Fruit fly (Drosophila melanogaster): ENCODE data around the gene CG12729.

CG12729 gene

DNA sequence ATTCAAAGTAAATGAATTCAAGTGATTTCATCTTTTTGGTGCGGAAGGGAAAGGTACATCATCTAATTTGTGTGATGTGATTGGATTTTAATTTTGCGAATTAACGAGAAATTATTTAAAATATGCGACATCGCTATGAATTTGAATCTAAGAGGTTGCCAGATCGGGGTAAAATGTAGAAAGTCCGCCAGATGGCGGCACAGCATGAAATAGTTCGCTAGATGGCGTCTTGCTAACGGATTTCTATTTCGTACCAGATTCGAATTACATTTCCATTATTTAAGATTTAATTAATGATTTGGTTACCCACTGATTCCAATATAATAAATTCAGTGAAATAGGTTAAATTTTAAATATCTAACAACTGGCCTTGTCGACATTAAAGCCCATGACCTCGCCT lies 38.3 kb downstream of the CG12729 start (continued):
- TF ChIP-seq CG11504 (tag; optimal IDR thresholded peaks at IDR 0.05) (peak; percentile 47), fru (optimal IDR thresholded peaks at IDR 0.05) (no peak), Lim3 (GFP tag; IDR thresholded peaks at IDR 0.05) (no peak), ranshi (GFP tag; IDR thresholded peaks at IDR 0.05) (peak; percentile 13; the same call in 1 of the 2 replicates), maf-S (GFP tag; optimal IDR thresholded peaks at IDR 0.05) (peak; percentile 16), CG1024 (GFP tag; IDR thresholded peaks at IDR 0.05) (no peak), CG30020 (tag; optimal IDR thresholded peaks at IDR 0.05) (no peak), sob (GFP tag; IDR thresholded peaks at IDR 0.05) (peak; percentile 57), CG10979 (tag; optimal IDR thresholded peaks at IDR 0.05) (no peak), dpn (GFP tag; optimal IDR thresholded peaks at IDR 0.05) (peak; percentile 37 to 59), btn (GFP tag; optimal IDR thresholded peaks at IDR 0.05) (no peak), CG15514 (GFP tag; optimal IDR thresholded peaks at IDR 0.05) (peak; percentile 64), CG4617 (GFP tag; optimal IDR thresholded peaks at IDR 0.05; ENCODE audit: borderline replicate concordance) (peak; percentile 23), Blimp-1 (GFP tag; optimal IDR thresholded peaks at IDR 0.05) (no peak), hth (optimal IDR thresholded peaks at IDR 0.05) (no peak), sim (GFP tag; IDR thresholded peaks at IDR 0.05) (no peak), CG4360 (GFP tag; IDR thresholded peaks at IDR 0.05) (no peak), insv (GFP tag; optimal IDR thresholded peaks at IDR 0.05) (peak in 1 of 2 experiments; percentile 59), Atf3 (GFP tag; optimal IDR thresholded peaks at IDR 0.05) (no peak), CoRest (tag; optimal IDR thresholded peaks at IDR 0.05) (peak; percentile 59), CG12744 (GFP tag; optimal IDR thresholded peaks at IDR 0.05) (peak; percentile 10), z (GFP tag; IDR thresholded peaks at IDR 0.05) (no peak), danr (GFP tag; IDR thresholded peaks at IDR 0.05) (no peak), Mad (GFP tag; optimal IDR thresholded peaks at IDR 0.05) (peak; percentile 21), ato (GFP tag; IDR thresholded peaks at IDR 0.05; ENCODE audit: partially characterized antibody) (no peak), CG10267 (tag; optimal IDR thresholded peaks at IDR 0.05) (peak; percentile 47), cad (GFP tag; optimal IDR thresholded peaks at IDR 0.05) (no peak), nmo (GFP tag; optimal IDR thresholded peaks at IDR 0.05) (peak; percentile 36), NfI (GFP tag; optimal IDR thresholded peaks at IDR 0.05) (peak; percentile 42), Jarid2 (GFP tag; optimal IDR thresholded peaks at IDR 0.05) (no peak), chn (GFP tag; optimal IDR thresholded peaks at IDR 0.05) (peak; percentile 9), CG9932 (GFP tag; IDR thresholded peaks at IDR 0.05) (peak; percentile 58; the same call in 1 of the 2 replicates), NFAT (GFP tag; IDR thresholded peaks at IDR 0.05) (peak; percentile 67), salm (tag; optimal IDR thresholded peaks at IDR 0.05) (no peak), CG5180 (GFP tag; optimal IDR thresholded peaks at IDR 0.05) (no peak), Ptx1 (GFP tag; IDR thresholded peaks at IDR 0.05) (peak; percentile 24; the same call in 1 of the 2 replicates), jigr1 (GFP tag; IDR thresholded peaks at IDR 0.05) (no peak), CG9876 (GFP tag; optimal IDR thresholded peaks at IDR 0.05) (peak; percentile 0), D (optimal IDR thresholded peaks at IDR 0.05) (no peak), D (GFP tag; optimal IDR thresholded peaks at IDR 0.05) (no peak), mam (GFP tag; optimal IDR thresholded peaks at IDR 0.05) (peak; percentile 46), CHES-1-like (GFP tag; optimal IDR thresholded peaks at IDR 0.05) (peak; percentile 5), CG8359 (GFP tag; optimal IDR thresholded peaks at IDR 0.05; ENCODE audit: borderline replicate concordance) (no peak), CG32772 (GFP tag; IDR thresholded peaks at IDR 0.05) (no peak), CG8924 (tag; optimal IDR thresholded peaks at IDR 0.05) (no peak), phol (tag; optimal IDR thresholded peaks at IDR 0.05) (peak; percentile 58), tup (GFP tag; optimal IDR thresholded peaks at IDR 0.05) (no peak), MTF-1 (GFP tag; optimal IDR thresholded peaks at IDR 0.05; ENCODE audit: borderline replicate concordance) (peak; percentile 56), rib (GFP tag; IDR thresholded peaks at IDR 0.05) (0 out of 2 replicates have a peak, but pooled peaks have one; percentile 30), CG12236 (GFP tag; optimal IDR thresholded peaks at IDR 0.05) (no peak), CG6791 (GFP tag; IDR thresholded peaks at IDR 0.05; ENCODE audit: partially characterized antibody) (peak; percentile 50; the same call in 1 of the 3 replicates), CG10147 (GFP tag; optimal IDR thresholded peaks at IDR 0.05) (no peak)
